Fruit fly (Drosophila melanogaster) whole organism: ENCODE results near the gene Spt3.

Experiments used
- CG8478 ChIP-seq: fragments of >200 bp; optimal IDR thresholded peaks from 2 replicates; lab custom pipeline; 2018; ENCODE audit warnings: inconsistent platforms
- Dll ChIP-seq: fragments of >200 bp; optimal IDR thresholded peaks from 2 replicates; lab custom pipeline; 2017
- EcR ChIP-seq, 2 experiments: fragments of >200 bp; optimal IDR thresholded peaks; 2 replicates each; lab custom pipeline; 2017; ENCODE audit warnings: missing biosample characterization in 2 of 2, missing genetic modification characterization in 2 of 2, missing genetic modification reagents in 2 of 2
- pan ChIP-seq: fragments of >200 bp; optimal IDR thresholded peaks from 2 replicates; lab custom pipeline; 2017
- psq ChIP-seq: fragments of >200 bp; optimal IDR thresholded peaks from 2 replicates; lab custom pipeline; 2017
- usp ChIP-seq: fragments of >200 bp; optimal IDR thresholded peaks from 2 replicates; lab custom pipeline; 2017; ENCODE audit warnings: missing biosample characterization, missing genetic modification characterization, mixed read lengths

Gene Spt3

dm6 chr3R:11981962-11982361 lies 35.0 kb upstream of the Spt3 start, which contains the start of gene CG12224:
Gene CG12224 (minus strand): TSS chr3R:11982062.
- TF ChIP-seq usp (GFP tag; lab: Kevin White, UChicago) (no peak), psq (lab: Kevin White, UChicago) (no peak), Dll (lab: Kevin White, UChicago) (no peak), pan (lab: Kevin White, UChicago) (no peak), EcR (GFP tag; optimal IDR thresholded peaks at IDR 0.05; lab: Kevin White, UChicago) (no peak), CG8478 (no peak)

dm6 chr3R:11982547-11982946 lies 34.4 kb upstream of the Spt3 start:
- TF ChIP-seq Dll (lab: Kevin White, UChicago) (no peak), psq (lab: Kevin White, UChicago) (no peak), CG8478 (no peak), pan (lab: Kevin White, UChicago) (no peak)

dm6 chr3R:11984441-11984840 lies 32.5 kb upstream of the Spt3 start, which contains the start of gene CG3397:
Gene CG3397 (minus strand): TSS chr3R:11984541.
- no peak for TF ChIP-seq EcR (GFP tag; optimal IDR thresholded peaks at IDR 0.05; lab: Kevin White, UChicago)
- no peak for TF ChIP-seq psq (lab: Kevin White, UChicago)
- no peak for TF ChIP-seq usp (GFP tag; lab: Kevin White, UChicago)
- no peak for TF ChIP-seq Dll (lab: Kevin White, UChicago)
- no peak for TF ChIP-seq CG8478
- TF ChIP-seq pan (lab: Kevin White, UChicago) = no peak

dm6 chr3R:11984862-11985261 lies 32.1 kb upstream of the Spt3 start:
- TF ChIP-seq psq (lab: Kevin White, UChicago) (no peak), pan (lab: Kevin White, UChicago) (no peak), usp (GFP tag; lab: Kevin White, UChicago) (no peak), EcR (GFP tag; optimal IDR thresholded peaks at IDR 0.05; lab: Kevin White, UChicago) (no peak), Dll (lab: Kevin White, UChicago) (no peak), CG8478 (no peak)

dm6 chr3R:11989206-11989605 lies 27.8 kb upstream of the Spt3 start:
- no peak for TF ChIP-seq Dll (lab: Kevin White, UChicago)
- TF ChIP-seq psq (lab: Kevin White, UChicago) = no peak
- no peak for TF ChIP-seq usp (GFP tag; lab: Kevin White, UChicago)
- no peak for TF ChIP-seq CG8478
- no peak for TF ChIP-seq pan (lab: Kevin White, UChicago)
- TF ChIP-seq EcR (GFP tag; optimal IDR thresholded peaks at IDR 0.05; lab: Kevin White, UChicago) = no peak

dm6 chr3R:11989996-11990395 lies 27.0 kb upstream of the Spt3 start:
- TF ChIP-seq psq (lab: Kevin White, UChicago) = no peak
- no peak for TF ChIP-seq Dll (lab: Kevin White, UChicago)
- TF ChIP-seq EcR (GFP tag; optimal IDR thresholded peaks at IDR 0.05; lab: Kevin White, UChicago) = no peak
- no peak for TF ChIP-seq CG8478
- no peak for TF ChIP-seq usp (GFP tag; lab: Kevin White, UChicago)
- no peak for TF ChIP-seq pan (lab: Kevin White, UChicago)

- TF ChIP-seq CG8478 (no peak), usp (GFP tag; lab: Kevin White, UChicago) (no peak), pan (lab: Kevin White, UChicago) (no peak), Dll (lab: Kevin White, UChicago) (no peak), EcR (GFP tag; optimal IDR thresholded peaks at IDR 0.05; lab: Kevin White, UChicago) (no peak), psq (lab: Kevin White, UChicago) (no peak)
These were observed 25.3 kb upstream of the Spt3 start for dm6 chr3R:11991538-11992164.

- TF ChIP-seq pan (lab: Kevin White, UChicago) = no peak
- TF ChIP-seq EcR (GFP tag; optimal IDR thresholded peaks at IDR 0.05; lab: Kevin White, UChicago) = no peak
- TF ChIP-seq Dll (lab: Kevin White, UChicago) = no peak
- TF ChIP-seq psq (lab: Kevin White, UChicago) = no peak
These were observed 23.9 kb upstream of the Spt3 start, which contains the start of gene mfas for dm6 chr3R:11992934-11993670. Gene mfas (minus strand): TSS chr3R:11993315.

- no peak for TF ChIP-seq psq (lab: Kevin White, UChicago)
- no peak for TF ChIP-seq pan (lab: Kevin White, UChicago)
- no peak for TF ChIP-seq Dll (lab: Kevin White, UChicago)
- TF ChIP-seq EcR (GFP tag; optimal IDR thresholded peaks at IDR 0.05; lab: Kevin White, UChicago) = no peak
- no peak for TF ChIP-seq usp (GFP tag; lab: Kevin White, UChicago)
- TF ChIP-seq CG8478 = no peak
These were observed 18.8 kb upstream of the Spt3 start for dm6 chr3R:11998130-11998529.

dm6 chr3R:11999074-11999473 lies 17.9 kb upstream of the Spt3 start, which contains the start of gene Ect3:
Gene Ect3 (plus strand): TSS chr3R:11999278.
- TF ChIP-seq psq (lab: Kevin White, UChicago) (no peak), usp (GFP tag; lab: Kevin White, UChicago) (no peak), CG8478 (no peak), Dll (lab: Kevin White, UChicago) (no peak)

dm6 chr3R:12005417-12005816 lies 11.5 kb upstream of the Spt3 start, which contains the start of gene Tk:
Gene Tk (minus strand): TSS chr3R:12005473.
- TF ChIP-seq psq (lab: Kevin White, UChicago) = no peak
- TF ChIP-seq EcR (GFP tag; optimal IDR thresholded peaks at IDR 0.05; lab: Kevin White, UChicago) = no peak
- no peak for TF ChIP-seq Dll (lab: Kevin White, UChicago)
- no peak for TF ChIP-seq usp (GFP tag; lab: Kevin White, UChicago)
- no peak for TF ChIP-seq CG8478
- no peak for TF ChIP-seq pan (lab: Kevin White, UChicago)
